Worm (Caenorhabditis elegans): ENCODE measurements around the gene F57G9.3.

F57G9.3 gene

DNA sequence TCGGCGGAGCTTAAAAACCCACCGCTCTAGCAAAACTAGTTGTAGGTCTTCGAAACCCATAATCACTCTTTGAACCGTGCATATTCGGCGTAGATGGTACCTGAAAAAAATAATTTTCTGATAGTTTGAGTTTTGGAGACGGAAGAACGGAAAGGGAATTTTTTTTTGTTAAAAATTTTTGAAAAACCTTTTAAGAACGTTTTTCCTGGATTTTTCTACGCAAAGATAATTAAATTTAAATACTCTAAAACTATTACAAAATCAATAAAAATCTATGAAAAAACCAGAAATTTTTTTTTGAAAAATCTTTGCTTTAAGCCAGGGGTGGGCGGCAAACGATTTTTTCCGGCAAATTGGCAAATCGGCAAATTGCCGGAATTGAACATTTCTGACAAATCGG lies 30.6 kb downstream of the F57G9.3 start, which contains the start of gene marc-5:
Gene marc-5, minus strand, starts transcription at position 101 of the 400 bp plus-strand sequence.
- TF ChIP-seq madf-5 (GFP tag; IDR thresholded peaks at IDR 0.05) (no peak), F37D6.2 (tag; optimal IDR thresholded peaks at IDR 0.05) (no peak), ceh-44 (GFP tag; IDR thresholded peaks at IDR 0.05) (no peak), pqm-1 (tag; optimal IDR thresholded peaks at IDR 0.05) (no peak), aly-2 (tag; optimal IDR thresholded peaks at IDR 0.05) (no peak), lin-38 (GFP tag; IDR thresholded peaks at IDR 0.05) (no peak), aha-1 (tag) (no peak), ceh-28 (tag; optimal IDR thresholded peaks at IDR 0.05) (no peak), ces-1 (GFP tag; optimal IDR thresholded peaks at IDR 0.05) (no peak), vab-7 (GFP tag; IDR thresholded peaks at IDR 0.05) (no peak), F10B5.3 (tag; optimal IDR thresholded peaks at IDR 0.05) (no peak)

DNA sequence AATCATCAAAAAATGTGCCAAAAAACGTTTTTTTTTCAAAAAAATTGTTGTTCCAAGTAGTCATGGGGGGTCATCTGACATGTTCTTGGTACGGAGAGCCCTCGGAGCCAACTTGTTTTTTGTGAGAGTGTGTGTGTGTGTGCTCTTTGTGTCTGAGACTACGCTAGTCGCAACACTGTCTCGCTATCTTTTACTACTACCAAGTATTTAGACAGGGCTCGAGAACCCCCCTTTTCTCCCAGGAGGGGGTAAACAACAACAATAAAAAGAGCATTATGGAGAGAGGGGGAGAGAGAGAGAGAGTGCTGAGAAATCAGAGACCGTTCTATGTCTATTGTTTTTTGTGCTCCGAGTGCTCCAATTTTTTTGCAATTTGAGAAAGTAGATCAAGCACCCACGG lies 31.2 kb downstream of the F57G9.3 start:
- no peak for TF ChIP-seq skn-1 (tag; optimal IDR thresholded peaks at IDR 0.05)
- TF ChIP-seq lsy-2 (tag; optimal IDR thresholded peaks at IDR 0.05), result peak in 1 of 2 experiments; percentile 8
- no peak for TF ChIP-seq vab-7 (GFP tag; IDR thresholded peaks at IDR 0.05)
- no peak for TF ChIP-seq ceh-44 (GFP tag; IDR thresholded peaks at IDR 0.05)
- TF ChIP-seq nhr-11 (tag; optimal IDR thresholded peaks at IDR 0.05), result peak; percentile 18
- peak in 1 of 2 experiments; percentile 23 for TF ChIP-seq mdl-1 (tag; optimal IDR thresholded peaks at IDR 0.05)
- TF ChIP-seq daf-16 (GFP tag; optimal IDR thresholded peaks at IDR 0.05), result peak in 1 of 2 experiments; percentile 65
- TF ChIP-seq daf-16 (tag; optimal IDR thresholded peaks at IDR 0.05), result peak; percentile 66
- peak; percentile 42 for TF ChIP-seq rbr-2 (tag; optimal IDR thresholded peaks at IDR 0.05)
- peak; percentile 33 for TF ChIP-seq mes-2 (tag; optimal IDR thresholded peaks at IDR 0.05; ENCODE audit: poor library complexity, severe bottlenecking)
- TF ChIP-seq zip-2 (tag; optimal IDR thresholded peaks at IDR 0.05), result no peak
- no peak for TF ChIP-seq nhr-25 (tag; optimal IDR thresholded peaks at IDR 0.05; ENCODE audit: borderline replicate concordance, insufficient read depth)
- TF ChIP-seq nhr-42 (GFP tag; IDR thresholded peaks at IDR 0.05), result no peak
- no peak for TF ChIP-seq madf-5 (GFP tag; IDR thresholded peaks at IDR 0.05)
- peak; percentile 53 for TF ChIP-seq hlh-30 (tag; optimal IDR thresholded peaks at IDR 0.05; ENCODE audit: insufficient read depth)
- TF ChIP-seq ZK546.5 (tag; optimal IDR thresholded peaks at IDR 0.05), result no peak
- no peak for TF ChIP-seq ceh-82 (tag; optimal IDR thresholded peaks at IDR 0.05)
- TF ChIP-seq lin-13 (GFP tag; optimal IDR thresholded peaks at IDR 0.05), result no peak
- TF ChIP-seq ceh-62 (tag; optimal IDR thresholded peaks at IDR 0.05), result no peak
- no peak for TF ChIP-seq ces-1 (GFP tag; optimal IDR thresholded peaks at IDR 0.05)
- peak; percentile 35 for TF ChIP-seq mep-1 (tag; optimal IDR thresholded peaks at IDR 0.05)
- peak; percentile 35 for TF ChIP-seq nhr-6 (tag; optimal IDR thresholded peaks at IDR 0.05)

DNA sequence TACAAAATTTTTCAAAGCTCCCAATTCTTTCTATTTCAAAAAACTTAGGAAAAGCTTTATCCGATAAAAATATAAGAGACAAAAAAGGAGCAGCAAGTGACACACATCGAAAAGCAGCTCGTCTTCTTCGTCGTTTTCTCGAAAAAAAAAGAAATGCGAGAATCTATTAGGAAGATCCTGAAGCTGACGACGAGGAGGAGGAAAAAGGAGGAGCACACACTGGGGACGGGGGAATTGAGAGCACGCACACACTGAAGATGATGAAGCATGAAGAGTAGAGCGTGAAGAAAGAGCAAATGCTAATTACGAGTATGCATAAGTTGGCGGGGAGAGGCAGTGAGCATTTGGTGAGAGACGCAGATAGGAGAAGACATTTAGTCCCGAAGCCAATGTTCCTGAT lies 36.1 kb downstream of the F57G9.3 start:
- peak in 1 of 2 experiments; percentile 98 for TF ChIP-seq unc-62 (GFP tag; optimal IDR thresholded peaks at IDR 0.05 in 1 of 2)
- no peak for TF ChIP-seq unc-62 (tag; optimal IDR thresholded peaks at IDR 0.05)
- peak; percentile 92 for TF ChIP-seq aha-1 (tag)
- TF ChIP-seq vab-7 (GFP tag; IDR thresholded peaks at IDR 0.05), result peak; percentile 28; the same call in 1 of the 2 replicates
- 0 out of 2 replicates have a peak, but pooled peaks have one; percentile 14 for TF ChIP-seq hmg-1.1 (GFP tag; IDR thresholded peaks at IDR 0.05)
- TF ChIP-seq lin-29 (GFP tag; IDR thresholded peaks at IDR 0.05), result no peak
- TF ChIP-seq Y105C5A.15 (GFP tag; IDR thresholded peaks at IDR 0.05), result no peak
- TF ChIP-seq fkh-10 (GFP tag; optimal IDR thresholded peaks at IDR 0.05), result peak; percentile 55
- TF ChIP-seq lsy-2 (tag; optimal IDR thresholded peaks at IDR 0.05), result peak in 1 of 2 experiments; percentile 16

ce11 chrII:12369202-12369601 lies 40.8 kb downstream of the F57G9.3 start:
- TF ChIP-seq set-16 (GFP tag; IDR thresholded peaks at IDR 0.05), result peak; percentile 66
- no peak for TF ChIP-seq sdz-12 (GFP tag; optimal IDR thresholded peaks at IDR 0.05)
- TF ChIP-seq hif-1 (tag; optimal IDR thresholded peaks at IDR 0.05), result peak in 1 of 2 experiments; percentile 16
